Worm (Caenorhabditis elegans) whole organism, late embryonic: ENCODE measurements around the gene srxa-11.

Experiments
- C08G9.2 ChIP-seq: sonication (generic microtip); optimal IDR thresholded peaks from 2 replicates; lab custom pipeline; 2016; ENCODE audit warnings: mild to moderate bottlenecking, missing genetic modification characterization, moderate library complexity, missing compliant biosample characterization
- C38D4.7 ChIP-seq: fragments of 200-800 bp; sonication (Bioruptor generic); optimal IDR thresholded peaks from 2 replicates; lab custom pipeline; 2018; ENCODE audit warnings: mild to moderate bottlenecking, missing genetic modification characterization, moderate library complexity, missing compliant biosample characterization
- K09A11.1 ChIP-seq: sonication (generic microtip); optimal IDR thresholded peaks from 2 replicates; lab custom pipeline; 2017; ENCODE audit warnings: antibody characterized with exemption, mild to moderate bottlenecking, missing genetic modification characterization, missing compliant biosample characterization; ENCODE audit not compliant: insufficient read depth
- T23F11.4 ChIP-seq: fragments of 200-800 bp; sonication (Bioruptor generic); optimal IDR thresholded peaks from 2 replicates; lab custom pipeline; 2018; ENCODE audit warnings: mild to moderate bottlenecking, missing genetic modification characterization, missing compliant biosample characterization
- Y22D7AL.16 ChIP-seq: sonication (generic microtip); optimal IDR thresholded peaks from 2 replicates; lab custom pipeline; 2016; ENCODE audit warnings: missing genetic modification characterization, missing compliant biosample characterization
- ceh-18 ChIP-seq: sonication (generic microtip); optimal IDR thresholded peaks from 2 replicates; lab custom pipeline; 2016; ENCODE audit warnings: missing genetic modification characterization, missing compliant biosample characterization
- ceh-31 ChIP-seq: sonication (generic microtip); optimal IDR thresholded peaks from 2 replicates; lab custom pipeline; 2016; ENCODE audit warnings: missing genetic modification characterization, missing compliant biosample characterization
- dve-1 ChIP-seq: sonication (generic microtip); optimal IDR thresholded peaks from 2 replicates; lab custom pipeline; 2017; ENCODE audit warnings: antibody characterized with exemption, mild to moderate bottlenecking, missing genetic modification characterization, missing compliant biosample characterization
- elt-2 ChIP-seq: sonication (generic microtip); optimal IDR thresholded peaks from 2 replicates; lab custom pipeline; 2016; ENCODE audit warnings: missing genetic modification reagents, missing genetic modification characterization, missing compliant biosample characterization
- ets-4 ChIP-seq: sonication (generic microtip); optimal IDR thresholded peaks from 2 replicates; lab custom pipeline; 2016; ENCODE audit warnings: missing genetic modification characterization, missing compliant biosample characterization
- eyg-1 ChIP-seq: sonication (generic microtip); optimal IDR thresholded peaks from 2 replicates; lab custom pipeline; 2016; ENCODE audit warnings: missing genotype, missing genetic modification characterization, missing compliant biosample characterization
- fax-1 ChIP-seq: sonication (generic microtip); optimal IDR thresholded peaks from 2 replicates; lab custom pipeline; 2016; ENCODE audit warnings: missing genotype, missing genetic modification characterization, missing compliant biosample characterization
- fkh-10 ChIP-seq: fragments of 150-350 bp; optimal IDR thresholded peaks from 2 replicates; lab custom pipeline; 2014; ENCODE audit warnings: missing biosample characterization, missing genetic modification reagents, missing genetic modification characterization
- gmeb-2 ChIP-seq: sonication (generic microtip); optimal IDR thresholded peaks from 2 replicates; lab custom pipeline; 2016; ENCODE audit warnings: missing genetic modification characterization, inconsistent platforms, missing compliant biosample characterization
- hlh-15 ChIP-seq: sonication (generic microtip); optimal IDR thresholded peaks from 2 replicates; lab custom pipeline; 2016; ENCODE audit warnings: missing genetic modification characterization, missing compliant biosample characterization
- hlh-6 ChIP-seq: sonication (generic microtip); optimal IDR thresholded peaks from 2 replicates; lab custom pipeline; 2016; ENCODE audit warnings: missing genotype, missing genetic modification characterization, missing compliant biosample characterization
- hlh-8 ChIP-seq: sonication (generic microtip); optimal IDR thresholded peaks from 2 replicates; lab custom pipeline; 2016; ENCODE audit warnings: missing genotype, missing genetic modification characterization, missing compliant biosample characterization
- lin-11 ChIP-seq: fragments of 200-800 bp; sonication (Bioruptor generic); optimal IDR thresholded peaks from 2 replicates; lab custom pipeline; 2018; ENCODE audit warnings: mild to moderate bottlenecking, missing genetic modification characterization, missing compliant biosample characterization
- madf-2 ChIP-seq: sonication (generic microtip); optimal IDR thresholded peaks from 2 replicates; lab custom pipeline; 2017; ENCODE audit warnings: missing genetic modification characterization, missing compliant biosample characterization
- npax-4 ChIP-seq: sonication (generic microtip); optimal IDR thresholded peaks from 2 replicates; lab custom pipeline; 2016; ENCODE audit warnings: missing genetic modification characterization, missing compliant biosample characterization
- pag-3 ChIP-seq: sonication (generic microtip); optimal IDR thresholded peaks from 2 replicates; lab custom pipeline; 2016; ENCODE audit warnings: missing compliant biosample characterization, missing genetic modification characterization, borderline replicate concordance
- pax-1 ChIP-seq: fragments of 150-350 bp; optimal IDR thresholded peaks from 2 replicates; lab custom pipeline; 2014; ENCODE audit warnings: missing biosample characterization, missing genetic modification characterization
- pha-2 ChIP-seq: sonication (generic microtip); optimal IDR thresholded peaks from 2 replicates; lab custom pipeline; 2017; ENCODE audit warnings: mild to moderate bottlenecking, missing genetic modification characterization, missing compliant biosample characterization
- ref-2 ChIP-seq: sonication (generic microtip); optimal IDR thresholded peaks from 2 replicates; lab custom pipeline; 2016; ENCODE audit warnings: missing genetic modification characterization, missing compliant biosample characterization
- sox-2 ChIP-seq: fragments of 200-800 bp; sonication (Bioruptor generic); IDR thresholded peaks from 2 replicates; pipeline ENCODE4 v1.3.6; 2022; ENCODE audit warnings: missing genetic modification reagents, missing genetic modification characterization, missing compliant biosample characterization
- sox-4 ChIP-seq: sonication (generic microtip); optimal IDR thresholded peaks from 2 replicates; lab custom pipeline; 2017; ENCODE audit warnings: mild to moderate bottlenecking, missing genetic modification characterization, inconsistent platforms, missing compliant biosample characterization
- syd-9 ChIP-seq: sonication (generic microtip); optimal IDR thresholded peaks from 2 replicates; lab custom pipeline; 2016; ENCODE audit warnings: mild to moderate bottlenecking, missing genetic modification characterization, moderate library complexity, missing compliant biosample characterization
- tbx-2 ChIP-seq: sonication (generic microtip); optimal IDR thresholded peaks from 2 replicates; lab custom pipeline; 2016; ENCODE audit warnings: missing genetic modification characterization, missing compliant biosample characterization
- unc-3 ChIP-seq, 2 experiments: fragments of 200-800 bp in 1 of 2; sonication (Bioruptor generic) in 1 of 2; sonication (generic microtip) in 1 of 2; conservative IDR thresholded peaks in 1 of 2; optimal IDR thresholded peaks in 1 of 2; 2 replicates each; pipeline versions ENCODE4 v1.3.6 to Lab custom; 2016 to 2022; ENCODE audit warnings: missing compliant biosample characterization in 2 of 2, missing genetic modification characterization in 2 of 2, missing genetic modification reagents in 1 of 2
- zip-5 ChIP-seq: sonication (generic microtip); optimal IDR thresholded peaks from 2 replicates; lab custom pipeline; 2016; ENCODE audit warnings: missing genetic modification characterization, missing compliant biosample characterization
- ztf-16 ChIP-seq: sonication (generic microtip); optimal IDR thresholded peaks from 2 replicates; lab custom pipeline; 2017; ENCODE audit warnings: missing genetic modification characterization, missing compliant biosample characterization

Gene srxa-11

ce11 chrV:13889516-13889915 lies 34.4 kb upstream of the srxa-11 start, which contains the start of gene spp-12:
Gene spp-12, plus strand, starts transcription at chrV:13889816.
- TF ChIP-seq fax-1 (tag; lab: Kevin White, UChicago) = no peak
- no peak for TF ChIP-seq pha-2 (tag; lab: Kevin White, UChicago)
- no peak for TF ChIP-seq pax-1 (tag; lab: Kevin White, UChicago)
- TF ChIP-seq eyg-1 (tag; lab: Kevin White, UChicago) = no peak
- no peak for TF ChIP-seq ets-4 (tag; lab: Kevin White, UChicago)
- TF ChIP-seq npax-4 (tag; lab: Kevin White, UChicago) = no peak
- no peak for TF ChIP-seq fkh-10 (GFP tag; lab: Kevin White, UChicago)
- no peak for TF ChIP-seq zip-5 (tag; lab: Kevin White, UChicago)
- no peak for TF ChIP-seq sox-2 (GFP tag; lab: Robert Waterston, UW)
- no peak for TF ChIP-seq C08G9.2 (tag; lab: Kevin White, UChicago)
- no peak for TF ChIP-seq hlh-6 (tag; lab: Kevin White, UChicago)
- TF ChIP-seq ref-2 (tag; lab: Kevin White, UChicago) = no peak
- TF ChIP-seq unc-3 (GFP tag; conservative IDR thresholded peaks at IDR 0.05; lab: Robert Waterston, UW) = no peak
- no peak for TF ChIP-seq unc-3 (tag; optimal IDR thresholded peaks at IDR 0.05; lab: Kevin White, UChicago)
- TF ChIP-seq dve-1 = no peak
- TF ChIP-seq sox-4 = no peak

- TF ChIP-seq C38D4.7 (GFP tag; lab: Kevin White, UChicago) = no peak
- no peak for TF ChIP-seq pax-1 (tag; lab: Kevin White, UChicago)
- no peak for TF ChIP-seq elt-2 (tag; lab: Kevin White, UChicago)
- no peak for TF ChIP-seq K09A11.1 (tag; lab: Kevin White, UChicago)
- no peak for TF ChIP-seq tbx-2
- no peak for TF ChIP-seq eyg-1 (tag; lab: Kevin White, UChicago)
- no peak for TF ChIP-seq ztf-16 (tag; lab: Kevin White, UChicago)
- no peak for TF ChIP-seq ceh-18 (tag; lab: Kevin White, UChicago)
Observed at ce11 chrV:13890473-13890872, 33.5 kb upstream of the srxa-11 start, which contains the start of gene lbp-8. Gene lbp-8, plus strand, starts transcription at chrV:13890773.

ce11 chrV:13891489-13891888 lies 32.5 kb upstream of the srxa-11 start:
- TF ChIP-seq lin-11 (tag; lab: Kevin White, UChicago) (no peak), hlh-8 (tag; lab: Kevin White, UChicago) (no peak), madf-2 (tag; lab: Kevin White, UChicago) (no peak), hlh-15 (tag; lab: Kevin White, UChicago) (no peak), Y22D7AL.16 (no peak), ref-2 (tag; lab: Kevin White, UChicago) (no peak), K09A11.1 (tag; lab: Kevin White, UChicago) (no peak), syd-9 (tag; lab: Kevin White, UChicago) (no peak)

- peak; percentile 46 for TF ChIP-seq elt-2 (tag; lab: Kevin White, UChicago)
- no peak for TF ChIP-seq C08G9.2 (tag; lab: Kevin White, UChicago)
- TF ChIP-seq ceh-31 = no peak
- TF ChIP-seq tbx-2 = peak; percentile 31
Observed at ce11 chrV:13892457-13893375, 31.2 kb upstream of the srxa-11 start, which contains the start of gene sptl-3. Gene sptl-3, plus strand, starts transcription at chrV:13893325.

ce11 chrV:13893583-13893982 lies 30.4 kb upstream of the srxa-11 start:
- TF ChIP-seq T23F11.4 (GFP tag; lab: Kevin White, UChicago) (no peak), tbx-2 (no peak), gmeb-2 (tag; lab: Kevin White, UChicago) (no peak), unc-3 (GFP tag; conservative IDR thresholded peaks at IDR 0.05; lab: Robert Waterston, UW) (no peak), unc-3 (tag; optimal IDR thresholded peaks at IDR 0.05; lab: Kevin White, UChicago) (no peak), elt-2 (tag; lab: Kevin White, UChicago) (peak; percentile 51), pag-3 (tag; lab: Kevin White, UChicago) (no peak), eyg-1 (tag; lab: Kevin White, UChicago) (no peak), sox-2 (GFP tag; lab: Robert Waterston, UW) (no peak)
- TF ChIP-seq, all 69 proteins: peak for 1
